Fruit fly (Drosophila melanogaster) whole organism, wandering third instar larva: ENCODE data around the gene CG9328.

Experiments
- Abd-B ChIP-seq: fragments of >200 bp; optimal IDR thresholded peaks from 2 replicates; lab custom pipeline; 2017; ENCODE audit warnings: missing biosample characterization, missing genetic modification characterization
- CG32264 ChIP-seq: fragments of 200-800 bp; sonication (Bioruptor generic); optimal IDR thresholded peaks from 2 replicates; lab custom pipeline; 2016; ENCODE audit warnings: missing biosample characterization, missing genetic modification characterization
- CG9705 ChIP-seq: fragments of 200-800 bp; sonication (Bioruptor generic); optimal IDR thresholded peaks from 2 replicates; lab custom pipeline; 2018; ENCODE audit warnings: missing biosample characterization, mild to moderate bottlenecking, missing genetic modification characterization
- CrebA ChIP-seq: fragments of 200-800 bp; sonication (Bioruptor generic); optimal IDR thresholded peaks from 2 replicates; lab custom pipeline; 2016; ENCODE audit warnings: missing biosample characterization, mild to moderate bottlenecking, missing genetic modification characterization, borderline replicate concordance
- Dfd ChIP-seq: fragments of >200 bp; optimal IDR thresholded peaks from 2 replicates; lab custom pipeline; 2017; ENCODE audit warnings: missing biosample characterization, missing genetic modification characterization
- Dif ChIP-seq: fragments of 200-275, 200-300 bp; sonication (Bioruptor generic); optimal IDR thresholded peaks from 2 replicates; lab custom pipeline; 2018; ENCODE audit warnings: missing biosample characterization, missing genetic modification characterization; ENCODE audit not compliant: partially characterized antibody
- GATAd ChIP-seq: sonication (Bioruptor generic); optimal IDR thresholded peaks from 2 replicates; lab custom pipeline; 2016; ENCODE audit warnings: missing biosample characterization, missing genetic modification characterization
- HLH106 ChIP-seq: fragments of 200-800 bp; optimal IDR thresholded peaks from 3 replicates; lab custom pipeline; 2019; ENCODE audit warnings: missing biosample characterization, mild to moderate bottlenecking, missing genetic modification characterization, moderate library complexity
- Hnf4 ChIP-seq: fragments of 200-800 bp; sonication (Bioruptor generic); optimal IDR thresholded peaks from 2 replicates; lab custom pipeline; 2016; ENCODE audit warnings: missing biosample characterization, mild to moderate bottlenecking, missing genetic modification characterization
- Hr78 ChIP-seq: fragments of >200 bp; optimal IDR thresholded peaks from 2 replicates; lab custom pipeline; 2017; ENCODE audit warnings: missing biosample characterization, missing genetic modification characterization
- Hr83 ChIP-seq: fragments of 200-300 bp; sonication (Bioruptor generic); optimal IDR thresholded peaks from 2 replicates; lab custom pipeline; 2016; ENCODE audit warnings: missing biosample characterization, mild to moderate bottlenecking, missing genetic modification characterization, moderate library complexity; ENCODE audit not compliant: poor library complexity, severe bottlenecking
- Jra ChIP-seq: sonication (Bioruptor generic); optimal IDR thresholded peaks from 2 replicates; lab custom pipeline; 2016; ENCODE audit warnings: missing biosample characterization, missing genetic modification characterization
- Mio ChIP-seq: sonication (Bioruptor generic); optimal IDR thresholded peaks from 2 replicates; lab custom pipeline; 2016; ENCODE audit warnings: missing biosample characterization, missing genetic modification characterization
- Myc ChIP-seq: fragments of >200 bp; optimal IDR thresholded peaks from 2 replicates; lab custom pipeline; 2017
- N ChIP-seq: fragments of >200 bp; optimal IDR thresholded peaks from 2 replicates; lab custom pipeline; 2018; ENCODE audit warnings: missing biosample characterization, missing external identifiers, missing genetic modification characterization
- OdsH ChIP-seq: fragments of 200-800 bp; sonication (Bioruptor generic); optimal IDR thresholded peaks from 2 replicates; lab custom pipeline; 2016; ENCODE audit warnings: missing biosample characterization, mild to moderate bottlenecking, missing genetic modification characterization
- Rel ChIP-seq, 2 experiments: fragments of 200-800 bp; sonication (Bioruptor generic) in 1 of 2; optimal IDR thresholded peaks; 2 replicates in 1 of 2; 3 replicates in 1 of 2; lab custom pipeline; 2016 to 2019; ENCODE audit warnings: mild to moderate bottlenecking in 2 of 2, missing biosample characterization in 2 of 2, missing genetic modification characterization in 2 of 2, moderate library complexity in 1 of 2
- Sp1 ChIP-seq: fragments of 200-800 bp; sonication (Bioruptor generic); optimal IDR thresholded peaks from 3 replicates; lab custom pipeline; 2019; ENCODE audit warnings: missing biosample characterization, mild to moderate bottlenecking, missing genetic modification characterization, moderate library complexity
- Vsx2 ChIP-seq: fragments of 200-300, 225-300 bp; sonication (Bioruptor generic); optimal IDR thresholded peaks from 2 replicates; lab custom pipeline; 2018; ENCODE audit warnings: missing biosample characterization, missing genetic modification characterization; ENCODE audit not compliant: partially characterized antibody
- br ChIP-seq: fragments of 200-800 bp; sonication (Bioruptor generic); optimal IDR thresholded peaks from 2 replicates; lab custom pipeline; 2016; ENCODE audit warnings: missing biosample characterization, missing genetic modification characterization
- brk ChIP-seq: fragments of 200-800 bp; sonication (Bioruptor generic); optimal IDR thresholded peaks from 2 replicates; lab custom pipeline; 2016; ENCODE audit warnings: missing biosample characterization, mild to moderate bottlenecking, missing genetic modification characterization
- dl ChIP-seq, 2 experiments: fragments of 175-275, 200-275 bp in 1 of 2; fragments of 200-275 bp in 1 of 2; sonication (Bioruptor generic); optimal IDR thresholded peaks; lab custom pipeline; 2018; ENCODE audit warnings: mild to moderate bottlenecking in 2 of 2, missing biosample characterization in 2 of 2, missing genetic modification characterization in 2 of 2, moderate library complexity in 2 of 2; ENCODE audit not compliant: partially characterized antibody in 2 of 2, insufficient read depth in 1 of 2
- dmrt93B ChIP-seq: fragments of 200-800 bp; sonication (Bioruptor generic); optimal IDR thresholded peaks from 2 replicates; lab custom pipeline; 2018; ENCODE audit warnings: missing biosample characterization, mild to moderate bottlenecking, missing genetic modification characterization
- dsf ChIP-seq: sonication (Bioruptor generic); optimal IDR thresholded peaks from 2 replicates; lab custom pipeline; 2016; ENCODE audit warnings: missing biosample characterization, missing genetic modification characterization, borderline replicate concordance
- ey ChIP-seq: fragments of 200-800 bp; sonication (Bioruptor generic); optimal IDR thresholded peaks from 2 replicates; lab custom pipeline; 2016; ENCODE audit warnings: missing biosample characterization, missing genetic modification characterization
- foxo ChIP-seq, 2 experiments: fragments of 200-800 bp; sonication (Bioruptor generic); optimal IDR thresholded peaks; 2 replicates in 1 of 2; 3 replicates in 1 of 2; lab custom pipeline; 2016 to 2017; ENCODE audit warnings: missing biosample characterization in 2 of 2, missing genetic modification characterization in 2 of 2
- fru ChIP-seq: fragments of 200-800 bp; sonication (Bioruptor generic); optimal IDR thresholded peaks from 3 replicates; lab custom pipeline; 2016; ENCODE audit warnings: missing biosample characterization, mild to moderate bottlenecking, missing genetic modification characterization
- h ChIP-seq: fragments of 200-800 bp; sonication (Bioruptor generic); optimal IDR thresholded peaks from 3 replicates; lab custom pipeline; 2016; ENCODE audit warnings: missing biosample characterization, mild to moderate bottlenecking, missing genetic modification characterization
- jim ChIP-seq: fragments of 175-275, 200-325 bp; sonication (Bioruptor generic); optimal IDR thresholded peaks from 2 replicates; lab custom pipeline; 2016; ENCODE audit warnings: missing biosample characterization, mild to moderate bottlenecking, missing genetic modification characterization
- lola ChIP-seq: fragments of >200 bp; optimal IDR thresholded peaks from 2 replicates; lab custom pipeline; 2017; ENCODE audit warnings: missing biosample characterization, missing genetic modification characterization
- pan ChIP-seq: fragments of >200 bp; optimal IDR thresholded peaks from 2 replicates; lab custom pipeline; 2017
- psq ChIP-seq: fragments of 200-800 bp; sonication (Bioruptor generic); optimal IDR thresholded peaks from 3 replicates; lab custom pipeline; 2017; ENCODE audit warnings: missing biosample characterization, mild to moderate bottlenecking, missing genetic modification characterization, moderate library complexity
- rgr ChIP-seq: fragments of 200-800 bp; sonication (Bioruptor generic); optimal IDR thresholded peaks from 3 replicates; lab custom pipeline; 2016; ENCODE audit warnings: missing biosample characterization, mild to moderate bottlenecking, missing genetic modification characterization
- sage ChIP-seq: fragments of 200-800 bp; sonication (Bioruptor generic); optimal IDR thresholded peaks from 2 replicates; lab custom pipeline; 2016; ENCODE audit warnings: missing biosample characterization, mild to moderate bottlenecking, missing genetic modification characterization
- sv ChIP-seq: fragments of 200-800 bp; sonication (Bioruptor generic); optimal IDR thresholded peaks from 3 replicates; lab custom pipeline; 2016; ENCODE audit warnings: missing biosample characterization, missing genetic modification characterization
- tai ChIP-seq: sonication (Bioruptor generic); optimal IDR thresholded peaks from 2 replicates; lab custom pipeline; 2016; ENCODE audit warnings: missing biosample characterization, missing genetic modification characterization
- usp ChIP-seq: fragments of >200 bp; optimal IDR thresholded peaks from 2 replicates; lab custom pipeline; 2017; ENCODE audit warnings: missing biosample characterization, missing genetic modification characterization
- woc ChIP-seq: sonication (Bioruptor generic); optimal IDR thresholded peaks from 2 replicates; lab custom pipeline; 2016; ENCODE audit warnings: missing biosample characterization, mild to moderate bottlenecking, missing genetic modification characterization

CG9328 gene

DNA sequence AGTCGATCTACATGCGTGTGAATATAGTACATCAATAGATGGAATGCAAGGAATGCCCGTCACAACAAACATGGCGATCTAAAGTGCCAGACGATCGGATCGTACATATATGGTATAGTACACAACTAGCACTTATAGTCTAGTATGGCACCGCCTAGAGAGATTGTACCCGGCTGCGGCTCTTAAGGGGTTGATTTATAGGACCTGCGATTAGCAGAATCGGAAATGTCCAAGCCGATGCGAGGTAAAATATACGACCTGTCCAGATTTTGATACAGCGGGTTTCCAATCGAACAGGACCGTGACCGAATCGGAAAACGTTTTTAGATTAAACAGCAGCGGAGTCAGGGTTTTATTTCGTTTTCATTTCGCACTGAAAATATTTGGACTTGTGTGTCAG, 13.6 kb upstream of the CG9328 start:
- TF ChIP-seq lola (GFP tag; lab: Kevin White, UChicago) (no peak), Vsx2 (GFP tag; lab: Kevin White, UChicago) (no peak), dmrt93B (no peak), sage (GFP tag; lab: Kevin White, UChicago) (no peak), Rel (GFP tag; optimal IDR thresholded peaks at IDR 0.05; lab: Kevin White, UChicago) (no peak), Rel (tag; optimal IDR thresholded peaks at IDR 0.05; lab: Kevin White, UChicago) (no peak), foxo (GFP tag; optimal IDR thresholded peaks at IDR 0.05; lab: Kevin White, UChicago) (no peak)

DNA sequence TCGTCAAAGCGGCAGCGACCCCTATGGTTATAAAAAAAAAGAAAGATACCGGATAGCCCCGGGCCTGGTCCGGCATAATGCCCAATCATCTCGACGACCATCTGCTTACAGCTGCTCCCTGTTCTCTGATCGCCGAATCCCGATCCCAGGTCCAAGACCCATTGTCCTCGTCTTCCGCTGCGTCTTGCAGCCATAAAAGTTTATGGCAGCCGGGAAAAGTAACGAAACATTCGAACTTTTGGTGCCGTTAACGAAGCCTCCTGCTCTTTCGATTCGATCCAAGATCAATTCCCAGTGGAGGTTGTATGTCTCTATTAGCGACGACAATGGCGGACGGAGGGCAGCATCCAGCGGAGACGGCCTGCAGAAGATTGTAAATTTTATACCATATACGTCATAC, 12.2 kb upstream of the CG9328 start:
- TF ChIP-seq h (GFP tag; lab: Kevin White, UChicago) (no peak), Rel (GFP tag; optimal IDR thresholded peaks at IDR 0.05; lab: Kevin White, UChicago) (no peak), Rel (tag; optimal IDR thresholded peaks at IDR 0.05; lab: Kevin White, UChicago) (no peak), usp (GFP tag; lab: Kevin White, UChicago) (no peak), CG32264 (GFP tag; lab: Kevin White, UChicago) (no peak), Dfd (GFP tag; lab: Kevin White, UChicago) (no peak), Vsx2 (GFP tag; lab: Kevin White, UChicago) (no peak), brk (GFP tag; lab: Kevin White, UChicago) (no peak), sage (GFP tag; lab: Kevin White, UChicago) (no peak), Sp1 (GFP tag; lab: Kevin White, UChicago) (no peak), lola (GFP tag; lab: Kevin White, UChicago) (no peak), Myc (no peak), GATAd (no peak), OdsH (GFP tag; lab: Kevin White, UChicago) (no peak), Hnf4 (GFP tag; lab: Kevin White, UChicago) (no peak), sv (GFP tag; lab: Kevin White, UChicago) (no peak), dsf (no peak), psq (no peak), Jra (GFP tag; lab: Kevin White, UChicago) (no peak)
- TF ChIP-seq, all 38 proteins: peak for 0

DNA sequence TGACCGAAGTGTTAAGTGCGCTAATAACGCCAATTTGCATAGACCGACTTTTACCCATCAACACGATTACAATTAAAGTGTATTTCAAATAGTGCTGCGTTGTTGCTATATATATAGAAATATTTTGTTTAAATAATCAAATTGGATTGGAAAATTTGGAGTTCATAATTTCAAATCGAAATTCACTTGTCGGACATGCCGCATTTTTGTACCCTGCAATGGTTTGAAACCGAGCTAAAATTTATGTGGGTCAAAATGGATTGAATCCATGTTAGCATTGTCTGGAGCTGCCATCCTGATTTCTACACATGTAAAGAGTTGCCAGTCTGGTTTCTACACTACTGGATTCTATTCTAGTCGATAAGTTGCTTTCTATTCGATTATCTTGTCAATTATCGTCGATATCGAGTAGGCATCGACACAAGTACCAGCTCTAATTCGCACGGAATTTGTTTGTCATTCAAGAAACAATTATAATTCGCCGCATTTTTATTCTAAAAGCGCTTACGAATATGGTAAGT, 10.2 kb upstream of the CG9328 start, which contains the start of gene Pomp:
Gene Pomp (plus strand): TSS at position 386 of the 521 bp plus-strand sequence.
- TF ChIP-seq Rel (GFP tag; optimal IDR thresholded peaks at IDR 0.05; lab: Kevin White, UChicago): no peak
- TF ChIP-seq Rel (tag; optimal IDR thresholded peaks at IDR 0.05; lab: Kevin White, UChicago): peak; percentile 27
- no peak for TF ChIP-seq GATAd
- no peak for TF ChIP-seq jim (GFP tag; lab: Kevin White, UChicago)
- peak; percentile 38 for TF ChIP-seq dmrt93B
- TF ChIP-seq N (GFP tag; lab: Kevin White, UChicago): no peak
- TF ChIP-seq Sp1 (GFP tag; lab: Kevin White, UChicago): peak; percentile 53
- no peak for TF ChIP-seq Mio (GFP tag; lab: Kevin White, UChicago)
- no peak for TF ChIP-seq CG32264 (GFP tag; lab: Kevin White, UChicago)
- no peak for TF ChIP-seq lola (GFP tag; lab: Kevin White, UChicago)
- TF ChIP-seq Myc: peak; percentile 78
- peak; percentile 81 for TF ChIP-seq sv (GFP tag; lab: Kevin White, UChicago)
- TF ChIP-seq br (GFP tag; lab: Kevin White, UChicago): peak; percentile 61
- peak in 1 of 2 experiments; percentile 82 for TF ChIP-seq foxo (GFP tag; optimal IDR thresholded peaks at IDR 0.05; lab: Kevin White, UChicago)
- TF ChIP-seq CrebA (GFP tag; lab: Kevin White, UChicago): no peak
- peak; percentile 71 for TF ChIP-seq HLH106
- TF ChIP-seq CG9705: no peak
- TF ChIP-seq Abd-B (GFP tag; lab: Kevin White, UChicago): no peak
- TF ChIP-seq Jra (GFP tag; lab: Kevin White, UChicago): peak; percentile 38
- no peak for TF ChIP-seq Hr83 (GFP tag; lab: Kevin White, UChicago)
- TF ChIP-seq brk (GFP tag; lab: Kevin White, UChicago): peak; percentile 80
- peak; percentile 60 for TF ChIP-seq woc (GFP tag; lab: Kevin White, UChicago)
- peak; percentile 76 for TF ChIP-seq sage (GFP tag; lab: Kevin White, UChicago)
- TF ChIP-seq ey (GFP tag; lab: Kevin White, UChicago): peak; percentile 44
- peak; percentile 54 for TF ChIP-seq fru (GFP tag; lab: Kevin White, UChicago)
- TF ChIP-seq OdsH (GFP tag; lab: Kevin White, UChicago): peak; percentile 74
- no peak for TF ChIP-seq Hr78 (GFP tag; lab: Kevin White, UChicago)
- no peak for TF ChIP-seq Vsx2 (GFP tag; lab: Kevin White, UChicago)
- peak; percentile 77 for TF ChIP-seq Hnf4 (GFP tag; lab: Kevin White, UChicago)
- TF ChIP-seq usp (GFP tag; lab: Kevin White, UChicago): no peak
- peak; percentile 84 for TF ChIP-seq h (GFP tag; lab: Kevin White, UChicago)
- no peak for TF ChIP-seq dl (GFP tag; optimal IDR thresholded peaks at IDR 0.05; lab: Kevin White, UChicago; ENCODE audit: insufficient read depth in 1 of 2, partially characterized antibody in 2 of 2)
- TF ChIP-seq rgr (GFP tag; lab: Kevin White, UChicago): peak; percentile 76
- no peak for TF ChIP-seq Dfd (GFP tag; lab: Kevin White, UChicago)
- peak; percentile 65 for TF ChIP-seq psq
- TF ChIP-seq Dif: no peak
- TF ChIP-seq dsf: peak; percentile 48
- no peak for TF ChIP-seq pan (lab: Kevin White, UChicago)
- TF ChIP-seq tai (GFP tag; lab: Kevin White, UChicago): no peak
